Worm (Caenorhabditis elegans) whole organism, L4 larva: Measurements from ENCODE around the gene ZK757.2.

ENCODE experiments used
- D1046.2 ChIP-seq: fragments of 200-800 bp; sonication (Bioruptor generic); IDR thresholded peaks from 2 replicates; pipeline ENCODE4 v1.3.6; 2022; ENCODE audit warnings: missing genetic modification characterization, missing compliant biosample characterization
- F49E8.2 ChIP-seq: sonication (generic microtip); optimal IDR thresholded peaks from 2 replicates; lab custom pipeline; 2016; ENCODE audit warnings: missing compliant biosample characterization, mild to moderate bottlenecking, missing genetic modification characterization, borderline replicate concordance
- Y48G9A.11 ChIP-seq: fragments of 200-800 bp; sonication (Bioruptor generic); IDR thresholded peaks from 2 replicates; pipeline ENCODE4 v1.3.6; 2022; ENCODE audit warnings: missing genetic modification reagents, missing genetic modification characterization, missing compliant biosample characterization
- Y5F2A.4 ChIP-seq: fragments of 200-800 bp; sonication (Bioruptor generic); optimal IDR thresholded peaks from 2 replicates; lab custom pipeline; 2018; ENCODE audit warnings: mild to moderate bottlenecking, missing genetic modification characterization, missing compliant biosample characterization
- ZK337.2 ChIP-seq: fragments of 200-800 bp; sonication (Bioruptor generic); IDR thresholded peaks from 2 replicates; pipeline ENCODE4 v1.3.6; 2022; ENCODE audit warnings: missing genetic modification reagents, missing genetic modification characterization, missing compliant biosample characterization
- aha-1 ChIP-seq: fragments of 150-350 bp; peaks from one replicate; lab custom pipeline; 2014; ENCODE audit warnings: missing biosample characterization, missing genetic modification characterization
- arid-1 ChIP-seq: fragments of 200-800 bp; sonication (Bioruptor generic); conservative IDR thresholded peaks from 2 replicates; pipeline ENCODE4 v1.3.6; 2022; ENCODE audit warnings: missing genetic modification reagents, missing genetic modification characterization, missing compliant biosample characterization
- attf-4 ChIP-seq: sonication (generic microtip); optimal IDR thresholded peaks from 3 replicates; lab custom pipeline; 2017; ENCODE audit warnings: missing biosample characterization, missing genetic modification characterization
- ceh-20 ChIP-seq: fragments of 200-800 bp; sonication (Bioruptor generic); IDR thresholded peaks from 2 replicates; pipeline ENCODE4 v1.3.6; 2022; ENCODE audit warnings: missing genetic modification reagents, missing genetic modification characterization, missing compliant biosample characterization
- daf-16 ChIP-seq, 3 experiments: sonication (generic microtip); optimal IDR thresholded peaks; 2 replicates each; lab custom pipeline; 2016 to 2017; ENCODE audit warnings: missing genetic modification characterization in 3 of 3, missing genetic modification reagents in 3 of 3, mild to moderate bottlenecking in 2 of 3, missing compliant biosample characterization in 2 of 3, missing biosample characterization in 1 of 3, moderate library complexity in 1 of 3
- daf-19 ChIP-seq: fragments of 200-800 bp; sonication (Bioruptor generic); conservative IDR thresholded peaks from 2 replicates; pipeline ENCODE4 v1.3.6; 2022; ENCODE audit warnings: missing genetic modification characterization, missing compliant biosample characterization
- daf-8 ChIP-seq: fragments of 200-800 bp; sonication (Bioruptor generic); IDR thresholded peaks from 2 replicates; pipeline ENCODE4 v1.3.6; 2022; ENCODE audit warnings: missing genetic modification characterization, missing compliant biosample characterization
- fkh-10 ChIP-seq: fragments of 150-350 bp; optimal IDR thresholded peaks from 2 replicates; lab custom pipeline; 2014; ENCODE audit warnings: missing biosample characterization, missing genetic modification reagents, missing genetic modification characterization
- fos-1 ChIP-seq: fragments of 150-350 bp; optimal IDR thresholded peaks from 2 replicates; lab custom pipeline; 2014; ENCODE audit warnings: missing biosample characterization, missing genetic modification characterization
- hlh-11 ChIP-seq: fragments of 200-800 bp; sonication (Bioruptor generic); optimal IDR thresholded peaks from 2 replicates; lab custom pipeline; 2018; ENCODE audit warnings: mild to moderate bottlenecking, missing genetic modification characterization, missing compliant biosample characterization
- hlh-30 ChIP-seq: sonication (generic microtip); optimal IDR thresholded peaks from 2 replicates; lab custom pipeline; 2017; ENCODE audit warnings: antibody characterized with exemption, mild to moderate bottlenecking, missing genetic modification characterization, missing compliant biosample characterization; ENCODE audit not compliant: insufficient read depth
- hmg-1.1 ChIP-seq: fragments of 200-800 bp; sonication (Bioruptor generic); IDR thresholded peaks from 2 replicates; pipeline ENCODE4 v1.3.6; 2022; ENCODE audit warnings: missing genetic modification reagents, missing genetic modification characterization, missing compliant biosample characterization
- lin-13 ChIP-seq: fragments of 150-350 bp; optimal IDR thresholded peaks from 2 replicates; lab custom pipeline; 2014; ENCODE audit warnings: missing biosample characterization, missing genetic modification reagents, missing genetic modification characterization
- lin-15B ChIP-seq: fragments of 150-350 bp; sonication (generic microtip); optimal IDR thresholded peaks from 3 replicates; lab custom pipeline; 2014; ENCODE audit warnings: missing biosample characterization, missing genetic modification characterization
- lin-38 ChIP-seq: fragments of 200-800 bp; sonication (Bioruptor generic); IDR thresholded peaks from 2 replicates; pipeline ENCODE4 v1.3.6; 2022; ENCODE audit warnings: missing genetic modification reagents, missing genetic modification characterization, missing compliant biosample characterization
- lin-39 ChIP-seq: fragments of 150-350 bp; optimal IDR thresholded peaks from 2 replicates; lab custom pipeline; 2014; ENCODE audit warnings: missing biosample characterization, missing genetic modification reagents, missing genetic modification characterization
- mes-2 ChIP-seq: sonication (generic microtip); optimal IDR thresholded peaks from 2 replicates; lab custom pipeline; 2016; ENCODE audit warnings: missing genotype, mild to moderate bottlenecking, missing genetic modification characterization, missing compliant biosample characterization; ENCODE audit not compliant: poor library complexity, severe bottlenecking
- mxl-2 ChIP-seq: fragments of 200-800 bp; sonication (Bioruptor generic); conservative IDR thresholded peaks from 2 replicates; pipeline ENCODE4 v1.3.6; 2022; ENCODE audit warnings: missing genetic modification reagents, missing genetic modification characterization, missing compliant biosample characterization
- nhr-10 ChIP-seq: fragments of 150-350 bp; optimal IDR thresholded peaks from 2 replicates; lab custom pipeline; 2014; ENCODE audit warnings: missing biosample characterization, missing genetic modification characterization
- nhr-102 ChIP-seq: sonication (generic microtip); optimal IDR thresholded peaks from 2 replicates; lab custom pipeline; 2016; ENCODE audit warnings: mild to moderate bottlenecking, missing genetic modification characterization, moderate library complexity, missing compliant biosample characterization
- nhr-111 ChIP-seq: fragments of 200-800 bp; sonication (Bioruptor generic); optimal IDR thresholded peaks from 2 replicates; lab custom pipeline; 2018; ENCODE audit warnings: mild to moderate bottlenecking, missing genetic modification characterization, missing compliant biosample characterization
- nhr-6 ChIP-seq: fragments of 150-350 bp; optimal IDR thresholded peaks from 2 replicates; lab custom pipeline; 2014; ENCODE audit warnings: missing biosample characterization, missing genetic modification characterization
- nhr-76 ChIP-seq: fragments of 150-350 bp; optimal IDR thresholded peaks from 2 replicates; lab custom pipeline; 2014; ENCODE audit warnings: missing biosample characterization, missing genetic modification characterization
- php-3 ChIP-seq: fragments of 200-800 bp; sonication (Bioruptor generic); IDR thresholded peaks from 2 replicates; pipeline ENCODE4 v1.3.6; 2022; ENCODE audit warnings: missing genetic modification reagents, missing genetic modification characterization, missing compliant biosample characterization
- pqm-1 ChIP-seq: sonication (generic microtip); optimal IDR thresholded peaks from 2 replicates; lab custom pipeline; 2017; ENCODE audit warnings: missing biosample characterization, missing genetic modification characterization
- rbr-2 ChIP-seq: sonication (generic microtip); optimal IDR thresholded peaks from 2 replicates; lab custom pipeline; 2016; ENCODE audit warnings: missing genotype, missing genetic modification characterization, missing compliant biosample characterization
- sdz-12 ChIP-seq: fragments of 200-800 bp; sonication (Bioruptor generic); optimal IDR thresholded peaks from 2 replicates; lab custom pipeline; 2018; ENCODE audit warnings: mild to moderate bottlenecking, missing genetic modification characterization, missing compliant biosample characterization
- set-16 ChIP-seq: fragments of 200-800 bp; sonication (Bioruptor generic); IDR thresholded peaks from 2 replicates; pipeline ENCODE4 v1.3.6; 2022; ENCODE audit warnings: missing genetic modification reagents, missing genetic modification characterization, missing compliant biosample characterization
- skn-1 ChIP-seq: fragments of 150-350 bp; optimal IDR thresholded peaks from 2 replicates; lab custom pipeline; 2014; ENCODE audit warnings: missing biosample characterization, missing genetic modification characterization
- spr-1 ChIP-seq: sonication (generic microtip); optimal IDR thresholded peaks from 2 replicates; lab custom pipeline; 2016; ENCODE audit warnings: mild to moderate bottlenecking, missing genetic modification characterization, missing compliant biosample characterization
- unc-39 ChIP-seq: sonication (generic microtip); optimal IDR thresholded peaks from 2 replicates; lab custom pipeline; 2017; ENCODE audit warnings: missing biosample characterization, missing genetic modification characterization
- unc-62 ChIP-seq, 3 experiments: fragments of 150-350 bp in 1 of 3; sonication (generic microtip); optimal IDR thresholded peaks in 2 of 3; peaks in 1 of 3; 1 replicate in 1 of 3; 2 replicates in 2 of 3; lab custom pipeline; 2014 to 2017; ENCODE audit warnings: missing biosample characterization in 3 of 3, missing genetic modification characterization in 3 of 3, missing genetic modification reagents in 3 of 3, missing genotype in 1 of 3
- zfp-3 ChIP-seq: fragments of 200-800 bp; sonication (Bioruptor generic); conservative IDR thresholded peaks from 2 replicates; pipeline ENCODE4 v1.3.6; 2022; ENCODE audit warnings: missing genetic modification reagents, missing genetic modification characterization, missing compliant biosample characterization
- zip-2 ChIP-seq: fragments of 150-350 bp; optimal IDR thresholded peaks from 2 replicates; lab custom pipeline; 2014; ENCODE audit warnings: missing biosample characterization, missing genetic modification characterization
- ztf-7 ChIP-seq: fragments of 150-350 bp; optimal IDR thresholded peaks from 2 replicates; lab custom pipeline; 2014; ENCODE audit warnings: missing biosample characterization, missing genetic modification characterization

Gene ZK757.2

ce11 chrIII:9861470-9862342 is 17.0 kb downstream of the ZK757.2 start (continued):
- peak; percentile 60 for TF ChIP-seq lin-13 (GFP tag; lab: Kevin White, UChicago)
- no peak for TF ChIP-seq lin-15B (tag; lab: Kevin White, UChicago)
- TF ChIP-seq daf-19 (GFP tag; lab: Robert Waterston, UW) = 0 out of 2 replicates have a peak, but pooled peaks have one; percentile 35
- TF ChIP-seq sdz-12 (GFP tag; lab: Kevin White, UChicago) = peak; percentile 39
- TF ChIP-seq hlh-30 (tag; lab: Kevin White, UChicago) = peak; percentile 71
- TF ChIP-seq fos-1 = no peak
- TF ChIP-seq Y48G9A.11 (GFP tag; lab: Robert Waterston, UW) = peak; percentile 65; the same call in 1 of the 2 replicates
- peak; percentile 32 for TF ChIP-seq Y5F2A.4
- no peak for TF ChIP-seq spr-1 (tag; lab: Kevin White, UChicago)
- TF ChIP-seq zip-2 (tag; lab: Kevin White, UChicago) = peak; percentile 5
- TF ChIP-seq aha-1 (tag; lab: Kevin White, UChicago) = peak; percentile 75
- TF ChIP-seq mes-2 (tag; lab: Kevin White, UChicago) = peak; percentile 87
- TF ChIP-seq php-3 (GFP tag; lab: Robert Waterston, UW) = peak; percentile 73
- peak in 1 of 2 experiments; percentile 18 for TF ChIP-seq daf-16 (GFP tag; optimal IDR thresholded peaks at IDR 0.05; lab: Kevin White, UChicago)
- TF ChIP-seq daf-16 (tag; optimal IDR thresholded peaks at IDR 0.05; lab: Kevin White, UChicago) = peak; percentile 40
- TF ChIP-seq nhr-10 (tag; lab: Kevin White, UChicago) = no peak
- TF ChIP-seq D1046.2 (GFP tag; lab: Robert Waterston, UW) = no peak
- TF ChIP-seq rbr-2 (tag; lab: Kevin White, UChicago) = peak; percentile 73
- TF ChIP-seq ZK337.2 (GFP tag; lab: Robert Waterston, UW) = peak; percentile 85
- no peak for TF ChIP-seq ztf-7 (tag; lab: Kevin White, UChicago)

DNA sequence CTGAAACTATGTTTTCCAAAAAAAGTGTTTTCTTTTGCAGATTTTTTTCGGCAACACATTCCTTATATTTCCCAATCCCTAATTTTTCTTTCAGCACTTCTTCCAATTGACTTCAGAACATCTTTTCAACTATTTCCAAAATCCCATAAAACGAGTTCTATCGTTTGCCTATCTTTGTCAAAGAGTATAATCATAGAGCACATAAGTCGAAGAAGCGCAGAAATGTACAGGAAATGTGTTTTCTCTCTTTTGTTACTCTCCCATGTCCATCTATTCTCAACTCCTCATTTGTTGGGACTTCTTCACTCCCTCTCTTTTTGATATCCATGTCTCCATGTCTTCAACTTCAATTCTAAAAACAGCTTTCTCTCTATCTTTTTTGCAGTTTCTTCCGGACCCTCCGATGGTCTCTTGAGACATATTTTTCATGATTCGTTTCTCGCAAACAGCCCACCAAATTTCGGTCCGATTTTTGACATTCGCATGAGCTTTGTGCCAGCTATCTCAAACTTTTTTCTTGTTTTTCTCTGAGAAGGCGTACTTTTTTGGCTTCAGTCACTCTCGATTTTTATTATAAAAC is 18.4 kb downstream of the ZK757.2 start, which contains the start of gene twk-48:
TSS of gene twk-48 (plus strand) at position 530 of the 580 bp plus-strand sequence.
- TF ChIP-seq lin-39 (tag; lab: Kevin White, UChicago) (peak; percentile 7), unc-62 (GFP tag; optimal IDR thresholded peaks at IDR 0.05 in 1 of 2; lab: Kevin White, UChicago) (peak in 1 of 2 experiments; percentile 85), unc-62 (tag; optimal IDR thresholded peaks at IDR 0.05; lab: Kevin White, UChicago) (no peak), nhr-111 (GFP tag; lab: Kevin White, UChicago) (no peak), fkh-10 (peak; percentile 34), nhr-76 (tag; lab: Kevin White, UChicago) (no peak)

- TF ChIP-seq daf-8 (GFP tag; lab: Robert Waterston, UW) (no peak), daf-16 (GFP tag; optimal IDR thresholded peaks at IDR 0.05; lab: Kevin White, UChicago) (peak in 1 of 2 experiments; percentile 81), daf-16 (tag; optimal IDR thresholded peaks at IDR 0.05; lab: Kevin White, UChicago) (no peak)
Observed at ce11 chrIII:9859133-9859775, 19.5 kb downstream of the ZK757.2 start, which contains the start of gene gpdh-2. TSS of gene gpdh-2 (minus strand) at chrIII:9859183.

ce11 chrIII:9858061-9858460 is 20.7 kb downstream of the ZK757.2 start:
- TF ChIP-seq hlh-11 (peak; percentile 27), skn-1 (no peak), F49E8.2 (tag; lab: Kevin White, UChicago) (no peak), lin-38 (GFP tag; lab: Robert Waterston, UW) (no peak), mxl-2 (GFP tag; lab: Robert Waterston, UW) (no peak), nhr-6 (tag; lab: Kevin White, UChicago) (no peak), arid-1 (GFP tag; lab: Robert Waterston, UW) (no peak), pqm-1 (tag; lab: Kevin White, UChicago) (peak; percentile 38), set-16 (no peak), unc-39 (no peak), nhr-111 (GFP tag; lab: Kevin White, UChicago) (no peak), nhr-10 (tag; lab: Kevin White, UChicago) (no peak), Y5F2A.4 (no peak), lin-15B (tag; lab: Kevin White, UChicago) (no peak), nhr-102 (no peak), hmg-1.1 (no peak), ceh-20 (GFP tag; lab: Robert Waterston, UW) (no peak), daf-19 (GFP tag; lab: Robert Waterston, UW) (no peak), attf-4 (no peak), zfp-3 (no peak), daf-16 (GFP tag; optimal IDR thresholded peaks at IDR 0.05; lab: Kevin White, UChicago) (no peak), daf-16 (tag; optimal IDR thresholded peaks at IDR 0.05; lab: Kevin White, UChicago) (peak; percentile 36)
